Worm (Caenorhabditis elegans) whole organism, late embryonic: ENCODE results near the gene B0272.3.

Experiments used
- K02D7.2 ChIP-seq: sonication (generic microtip); optimal IDR thresholded peaks from 2 replicates; lab custom pipeline; 2017; ENCODE audit warnings: mild to moderate bottlenecking, missing genetic modification characterization, missing compliant biosample characterization
- T23F11.4 ChIP-seq: fragments of 200-800 bp; sonication (Bioruptor generic); optimal IDR thresholded peaks from 2 replicates; lab custom pipeline; 2018; ENCODE audit warnings: mild to moderate bottlenecking, missing genetic modification characterization, missing compliant biosample characterization
- Y22D7AL.16 ChIP-seq: sonication (generic microtip); optimal IDR thresholded peaks from 2 replicates; lab custom pipeline; 2016; ENCODE audit warnings: missing genetic modification characterization, missing compliant biosample characterization
- ama-1 ChIP-seq: fragments of 150-350 bp; optimal IDR thresholded peaks from 2 replicates; lab custom pipeline; 2014
- ceh-14 ChIP-seq: sonication (generic microtip); optimal IDR thresholded peaks from 2 replicates; lab custom pipeline; 2016; ENCODE audit warnings: missing genotype, missing genetic modification characterization, missing compliant biosample characterization
- ceh-18 ChIP-seq: sonication (generic microtip); optimal IDR thresholded peaks from 2 replicates; lab custom pipeline; 2016; ENCODE audit warnings: missing genetic modification characterization, missing compliant biosample characterization
- ceh-19 ChIP-seq: fragments of 200-800 bp; sonication (Bioruptor generic); optimal IDR thresholded peaks from 2 replicates; lab custom pipeline; 2018; ENCODE audit warnings: mild to moderate bottlenecking, missing genetic modification characterization, missing compliant biosample characterization
- ceh-22 ChIP-seq: sonication (generic microtip); optimal IDR thresholded peaks from 2 replicates; lab custom pipeline; 2017; ENCODE audit warnings: missing biosample characterization, missing genetic modification characterization
- ceh-31 ChIP-seq: sonication (generic microtip); optimal IDR thresholded peaks from 2 replicates; lab custom pipeline; 2016; ENCODE audit warnings: missing genetic modification characterization, missing compliant biosample characterization
- ceh-34 ChIP-seq: sonication (generic microtip); optimal IDR thresholded peaks from 2 replicates; lab custom pipeline; 2016; ENCODE audit warnings: mild to moderate bottlenecking, missing genetic modification characterization, missing compliant biosample characterization
- ceh-48 ChIP-seq: sonication (generic microtip); optimal IDR thresholded peaks from 2 replicates; lab custom pipeline; 2016; ENCODE audit warnings: missing genetic modification characterization, inconsistent platforms, missing compliant biosample characterization
- ceh-6 ChIP-seq: fragments of 200-800 bp; sonication (Bioruptor generic); optimal IDR thresholded peaks from 2 replicates; lab custom pipeline; 2018; ENCODE audit warnings: mild to moderate bottlenecking, missing genetic modification characterization, missing compliant biosample characterization
- che-1 ChIP-seq: sonication (generic microtip); optimal IDR thresholded peaks from 2 replicates; lab custom pipeline; 2016; ENCODE audit warnings: mild to moderate bottlenecking, missing genetic modification characterization, missing compliant biosample characterization
- elt-2 ChIP-seq: sonication (generic microtip); optimal IDR thresholded peaks from 2 replicates; lab custom pipeline; 2016; ENCODE audit warnings: missing genetic modification reagents, missing genetic modification characterization, missing compliant biosample characterization
- elt-4 ChIP-seq: sonication (generic microtip); optimal IDR thresholded peaks from 2 replicates; lab custom pipeline; 2016; ENCODE audit warnings: missing genetic modification characterization, missing compliant biosample characterization
- ets-4 ChIP-seq: sonication (generic microtip); optimal IDR thresholded peaks from 2 replicates; lab custom pipeline; 2016; ENCODE audit warnings: missing genetic modification characterization, missing compliant biosample characterization
- fax-1 ChIP-seq: sonication (generic microtip); optimal IDR thresholded peaks from 2 replicates; lab custom pipeline; 2016; ENCODE audit warnings: missing genotype, missing genetic modification characterization, missing compliant biosample characterization
- fkh-6 ChIP-seq: sonication (generic microtip); optimal IDR thresholded peaks from 2 replicates; lab custom pipeline; 2016; ENCODE audit warnings: missing genetic modification characterization, missing compliant biosample characterization
- gmeb-2 ChIP-seq: sonication (generic microtip); optimal IDR thresholded peaks from 2 replicates; lab custom pipeline; 2016; ENCODE audit warnings: missing genetic modification characterization, inconsistent platforms, missing compliant biosample characterization
- hlh-13 ChIP-seq: fragments of 200-800 bp; sonication (Bioruptor generic); optimal IDR thresholded peaks from 2 replicates; lab custom pipeline; 2018; ENCODE audit warnings: mild to moderate bottlenecking, missing genetic modification characterization, missing compliant biosample characterization
- hlh-15 ChIP-seq: sonication (generic microtip); optimal IDR thresholded peaks from 2 replicates; lab custom pipeline; 2016; ENCODE audit warnings: missing genetic modification characterization, missing compliant biosample characterization
- hlh-30 ChIP-seq: sonication (generic microtip); optimal IDR thresholded peaks from 2 replicates; lab custom pipeline; 2017; ENCODE audit warnings: antibody characterized with exemption, missing genetic modification characterization, missing compliant biosample characterization; ENCODE audit not compliant: insufficient read depth
- lim-6 ChIP-seq: sonication (generic microtip); optimal IDR thresholded peaks from 2 replicates; lab custom pipeline; 2016; ENCODE audit warnings: missing genetic modification characterization, missing compliant biosample characterization
- madf-2 ChIP-seq: sonication (generic microtip); optimal IDR thresholded peaks from 2 replicates; lab custom pipeline; 2017; ENCODE audit warnings: missing genetic modification characterization, missing compliant biosample characterization
- nfya-1 ChIP-seq: sonication (generic microtip); optimal IDR thresholded peaks from 2 replicates; lab custom pipeline; 2017; ENCODE audit warnings: missing genetic modification characterization, mild to moderate bottlenecking, missing compliant biosample characterization, antibody characterized with exemption, moderate library complexity
- nhr-232 ChIP-seq: sonication (generic microtip); optimal IDR thresholded peaks from 2 replicates; lab custom pipeline; 2016; ENCODE audit warnings: missing genetic modification characterization, missing compliant biosample characterization
- npax-4 ChIP-seq: sonication (generic microtip); optimal IDR thresholded peaks from 2 replicates; lab custom pipeline; 2016; ENCODE audit warnings: missing genetic modification characterization, missing compliant biosample characterization
- pag-3 ChIP-seq: sonication (generic microtip); optimal IDR thresholded peaks from 2 replicates; lab custom pipeline; 2016; ENCODE audit warnings: missing compliant biosample characterization, missing genetic modification characterization, borderline replicate concordance
- pha-2 ChIP-seq: sonication (generic microtip); optimal IDR thresholded peaks from 2 replicates; lab custom pipeline; 2017; ENCODE audit warnings: mild to moderate bottlenecking, missing genetic modification characterization, missing compliant biosample characterization
- pha-4 ChIP-seq: fragments of 150-350 bp; optimal IDR thresholded peaks from 2 replicates; lab custom pipeline; 2018; ENCODE audit warnings: missing biosample characterization, missing genetic modification reagents, missing genetic modification characterization
- pqm-1 ChIP-seq: sonication (generic microtip); optimal IDR thresholded peaks from 2 replicates; lab custom pipeline; 2016; ENCODE audit warnings: missing genetic modification characterization, missing compliant biosample characterization
- pros-1 ChIP-seq: fragments of 150-350 bp; optimal IDR thresholded peaks from 2 replicates; lab custom pipeline; 2014; ENCODE audit warnings: missing biosample characterization, missing genetic modification reagents, missing genetic modification characterization
- ref-2 ChIP-seq: sonication (generic microtip); optimal IDR thresholded peaks from 2 replicates; lab custom pipeline; 2016; ENCODE audit warnings: missing genetic modification characterization, missing compliant biosample characterization
- rnt-1 ChIP-seq: sonication (generic microtip); optimal IDR thresholded peaks from 2 replicates; lab custom pipeline; 2016; ENCODE audit warnings: missing genetic modification characterization, missing compliant biosample characterization
- sdc-2 ChIP-seq: sonication (generic microtip); optimal IDR thresholded peaks from 2 replicates; lab custom pipeline; 2016; ENCODE audit warnings: missing genotype, missing genetic modification characterization, missing compliant biosample characterization
- ttx-3 ChIP-seq: sonication (generic microtip); optimal IDR thresholded peaks from 2 replicates; lab custom pipeline; 2016; ENCODE audit warnings: missing genetic modification reagents, missing genetic modification characterization, missing compliant biosample characterization
- unc-42 ChIP-seq: sonication (generic microtip); optimal IDR thresholded peaks from 2 replicates; lab custom pipeline; 2016; ENCODE audit warnings: missing genotype, missing genetic modification characterization, missing compliant biosample characterization
- unc-55 ChIP-seq: sonication (generic microtip); optimal IDR thresholded peaks from 2 replicates; lab custom pipeline; 2017; ENCODE audit warnings: missing biosample characterization, missing genetic modification reagents, missing genetic modification characterization
- zip-5 ChIP-seq: sonication (generic microtip); optimal IDR thresholded peaks from 2 replicates; lab custom pipeline; 2016; ENCODE audit warnings: missing genetic modification characterization, missing compliant biosample characterization
- ztf-16 ChIP-seq: sonication (generic microtip); optimal IDR thresholded peaks from 2 replicates; lab custom pipeline; 2017; ENCODE audit warnings: missing genetic modification characterization, missing compliant biosample characterization

B0272.3 gene

DNA sequence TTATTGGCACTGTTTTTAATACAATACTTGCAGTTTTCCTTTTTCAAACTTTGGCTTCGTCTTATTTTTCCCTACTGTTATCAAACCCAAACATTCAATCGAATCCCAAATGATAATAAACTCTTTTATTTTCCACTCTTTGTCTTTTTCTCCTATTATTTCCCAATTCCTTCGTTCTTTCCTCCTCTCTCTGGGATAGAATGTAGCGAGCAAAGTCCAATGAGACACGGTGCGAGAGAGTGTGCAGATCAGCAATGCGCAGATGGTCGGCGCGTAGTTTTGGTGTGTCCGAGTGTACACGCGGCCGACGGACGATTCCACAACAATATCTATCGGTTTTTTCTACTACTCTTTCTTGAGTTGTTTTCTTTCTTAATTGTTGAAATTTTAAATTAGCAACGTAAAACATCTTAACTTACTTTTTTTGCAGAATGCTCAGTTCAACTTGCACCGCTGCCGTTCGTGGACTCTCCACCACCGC, at the start of gene B0272.3:
Gene B0272.3, plus strand, starts transcription at position 431 of the 481 bp plus-strand sequence.
- peak; percentile 37 for TF ChIP-seq elt-2 (tag; lab: Kevin White, UChicago)
- no peak for TF ChIP-seq nfya-1

DNA sequence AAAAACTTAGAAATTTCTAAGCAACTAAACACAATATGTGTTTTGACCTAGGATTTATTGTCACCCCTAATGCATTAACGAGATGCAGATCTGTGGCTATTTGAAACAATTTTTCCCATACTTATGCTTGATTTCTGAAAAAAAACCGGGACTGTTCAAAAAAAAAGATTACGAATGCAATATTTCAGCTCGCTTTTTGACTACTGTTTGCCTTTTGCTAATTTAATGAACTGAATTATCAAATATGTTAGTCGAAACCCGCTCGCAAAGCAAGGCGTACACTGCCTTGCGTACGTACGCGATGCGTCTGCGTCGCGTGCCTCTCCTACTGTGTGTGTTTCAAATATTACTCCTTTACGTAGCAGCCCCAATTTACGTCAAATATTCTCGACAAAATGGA, 44.2 kb upstream of the B0272.3 start, which contains the start of gene C23F12.4:
Gene C23F12.4, plus strand, starts transcription at position 301 of the 400 bp plus-strand sequence.
- TF ChIP-seq lim-6 (tag; lab: Kevin White, UChicago) (no peak), unc-42 (no peak), nhr-232 (no peak), ceh-34 (tag; lab: Kevin White, UChicago) (no peak), K02D7.2 (tag; lab: Kevin White, UChicago) (no peak)

DNA sequence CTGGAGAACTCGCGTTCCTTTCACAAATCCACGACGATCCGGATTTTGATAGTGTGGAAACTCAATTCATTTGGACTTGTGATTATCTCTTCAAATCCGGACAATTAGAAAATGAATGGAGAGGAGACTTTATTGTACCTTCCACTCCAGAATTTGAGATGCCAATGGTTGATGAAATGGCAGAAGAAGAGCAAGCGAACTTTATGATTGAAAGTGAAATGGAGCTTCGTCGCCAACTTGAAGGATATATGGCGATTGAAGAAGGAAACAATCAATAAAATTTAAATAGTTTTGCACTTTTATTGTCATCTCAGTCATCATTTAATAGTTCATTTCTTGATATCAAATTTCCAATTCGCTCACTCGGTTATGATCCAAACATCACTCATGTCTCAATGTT, 42.5 kb upstream of the B0272.3 start:
- TF ChIP-seq hlh-13 (GFP tag; lab: Kevin White, UChicago) (no peak), pros-1 (no peak), ceh-18 (no peak), ceh-22 (tag; lab: Kevin White, UChicago) (no peak), madf-2 (tag; lab: Kevin White, UChicago) (no peak), ceh-48 (tag; lab: Kevin White, UChicago) (no peak), ama-1 (lab: Kevin White, UChicago) (no peak), pha-2 (tag; lab: Kevin White, UChicago) (no peak)
- TF ChIP-seq, all 69 proteins: peak for 0

DNA sequence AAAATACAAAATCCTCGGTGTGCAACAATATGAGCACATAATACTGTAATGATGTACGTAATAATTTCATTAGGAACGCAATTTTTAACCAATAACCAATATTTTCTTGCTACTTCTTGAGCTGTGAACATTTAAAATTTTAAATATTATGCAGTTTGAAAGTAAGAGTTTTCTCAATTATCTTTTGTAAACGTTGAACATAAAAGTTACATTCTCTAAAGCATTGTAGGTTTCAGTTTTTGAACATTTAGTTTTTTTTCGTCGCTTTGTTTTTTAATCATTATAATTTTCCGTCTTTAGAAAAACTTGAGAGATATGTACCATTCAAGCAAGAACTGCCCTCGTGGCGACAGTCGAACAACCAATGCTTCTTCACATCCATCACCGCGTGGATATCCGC, 39.9 kb upstream of the B0272.3 start, which contains the start of gene C23F12.3:
Gene C23F12.3, plus strand, starts transcription at position 301 of the 400 bp plus-strand sequence.
- TF ChIP-seq unc-42 (no peak), ceh-6 (GFP tag; lab: Kevin White, UChicago) (no peak), Y22D7AL.16 (tag; lab: Kevin White, UChicago) (no peak), elt-4 (tag; lab: Kevin White, UChicago) (no peak), ceh-19 (GFP tag; lab: Kevin White, UChicago) (no peak), ceh-48 (tag; lab: Kevin White, UChicago) (no peak), ttx-3 (tag; lab: Kevin White, UChicago) (no peak), ceh-31 (tag; lab: Kevin White, UChicago) (no peak), pha-4 (tag; lab: Kevin White, UChicago) (no peak), pqm-1 (no peak), ets-4 (tag; lab: Kevin White, UChicago) (no peak)

DNA sequence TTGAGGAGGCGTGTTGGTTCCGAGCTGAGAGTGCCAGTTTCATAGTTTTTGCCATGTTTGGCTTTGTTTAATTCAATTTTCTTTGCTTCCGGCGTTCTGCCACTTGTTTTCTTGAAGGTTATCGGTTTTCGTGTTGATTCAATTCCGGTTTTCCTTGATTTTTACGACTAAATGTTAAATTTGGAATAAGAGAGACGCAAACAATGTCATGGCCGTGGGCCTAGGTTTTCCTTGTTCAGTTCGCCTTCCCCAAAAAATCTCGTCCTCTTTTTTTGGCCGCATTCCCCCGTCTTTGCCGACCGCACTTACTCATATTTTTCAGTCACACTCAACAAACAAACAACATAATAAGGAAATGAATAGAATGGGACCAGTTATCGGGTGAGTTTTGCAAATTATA, 37.5 kb upstream of the B0272.3 start, which contains the start of gene C23F12.9:
Gene C23F12.9, plus strand, starts transcription at position 301 of the 400 bp plus-strand sequence.
- TF ChIP-seq ztf-16 (tag; lab: Kevin White, UChicago), result no peak

DNA sequence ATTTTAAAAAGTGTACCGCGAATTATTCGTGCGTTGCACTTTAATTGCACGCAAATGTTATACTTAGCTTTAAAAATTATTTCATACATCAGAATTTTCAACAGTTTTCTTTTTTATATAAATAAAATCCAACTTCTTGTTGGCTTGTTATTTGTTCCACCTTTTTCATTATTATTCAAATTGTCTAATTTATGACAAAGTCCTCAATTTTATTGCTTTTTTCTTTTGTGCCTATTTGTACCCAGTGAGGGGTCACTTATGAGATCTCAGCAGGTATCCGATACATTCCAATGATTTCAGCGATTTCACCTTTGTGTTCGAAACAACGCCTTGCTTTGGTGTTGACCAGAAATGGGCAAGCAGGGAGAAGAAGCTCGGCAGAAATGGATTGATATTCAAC, 33.8 kb upstream of the B0272.3 start, which contains the start of gene fln-2:
Gene fln-2, plus strand, starts transcription at position 301 of the 400 bp plus-strand sequence.
- TF ChIP-seq ttx-3 (tag; lab: Kevin White, UChicago) (no peak), pha-2 (tag; lab: Kevin White, UChicago) (no peak), unc-55 (no peak), zip-5 (tag; lab: Kevin White, UChicago) (no peak), fkh-6 (tag; lab: Kevin White, UChicago) (no peak), gmeb-2 (tag; lab: Kevin White, UChicago) (no peak), npax-4 (tag; lab: Kevin White, UChicago) (no peak), hlh-15 (no peak), madf-2 (tag; lab: Kevin White, UChicago) (no peak), elt-4 (tag; lab: Kevin White, UChicago) (no peak), che-1 (tag; lab: Kevin White, UChicago) (no peak), ref-2 (no peak), T23F11.4 (GFP tag; lab: Kevin White, UChicago) (no peak), hlh-30 (tag; lab: Kevin White, UChicago) (no peak), fax-1 (tag; lab: Kevin White, UChicago) (no peak), sdc-2 (tag; lab: Kevin White, UChicago) (no peak), ceh-14 (tag; lab: Kevin White, UChicago) (no peak), rnt-1 (tag; lab: Kevin White, UChicago) (no peak), ztf-16 (tag; lab: Kevin White, UChicago) (no peak), pag-3 (tag; lab: Kevin White, UChicago) (no peak)
